8 worm cellular contexts compared by ENCODE assay signal in genomic region chrV:18639601-18640354, ce11.
A peak's percentile ranks its signal among the peaks of the same experiment; 100 is the strongest.
TF ChIP-seq lines count a peak whose summit lies in the region.

Gene egas-1, plus strand, starts transcription at chrV:18640304.

TF ChIP-seq in whole organism, L1 larva, 84 proteins besides CTCF, POLR2A, EP300 and RAD21 (continues in another document):
- TF ChIP-seq blmp-1 (tag; optimal IDR thresholded peaks at IDR 0.05; lab: Kevin White, UChicago) (peak; percentile 2), dpl-1 (GFP tag; optimal IDR thresholded peaks at IDR 0.05; lab: Kevin White, UChicago) (no peak), fkh-8 (tag; optimal IDR thresholded peaks at IDR 0.05; lab: Kevin White, UChicago) (no peak), unc-98 (GFP tag; IDR thresholded peaks at IDR 0.05; lab: Robert Waterston, UW) (no peak), lin-13 (GFP tag; optimal IDR thresholded peaks at IDR 0.05; lab: Kevin White, UChicago) (no peak), swsn-7 (tag; optimal IDR thresholded peaks at IDR 0.05; lab: Kevin White, UChicago) (no peak), grh-1 (GFP tag; IDR thresholded peaks at IDR 0.05; lab: Robert Waterston, UW) (no peak; the same call in 1 of the 2 replicates), snpc-4 (tag; optimal IDR thresholded peaks at IDR 0.05; lab: Kevin White, UChicago) (no peak), ama-1 (optimal IDR thresholded peaks at IDR 0.05; lab: Kevin White, UChicago) (peak; percentile 78), tbx-2 (tag; optimal IDR thresholded peaks at IDR 0.05; lab: Kevin White, UChicago) (peak; percentile 12), nhr-90 (tag; optimal IDR thresholded peaks at IDR 0.05; lab: Kevin White, UChicago; ENCODE audit: poor library complexity) (peak; percentile 58)

TF ChIP-seq in whole organism, L2 larva, 48 proteins besides CTCF, POLR2A, EP300 and RAD21 (continues in another document):
- TF ChIP-seq nhr-12 (tag; optimal IDR thresholded peaks at IDR 0.05; lab: Kevin White, UChicago), result no peak
- TF ChIP-seq ceh-82 (tag; optimal IDR thresholded peaks at IDR 0.05; lab: Kevin White, UChicago), result no peak
- no peak for TF ChIP-seq unc-62 (GFP tag; optimal IDR thresholded peaks at IDR 0.05; lab: Kevin White, UChicago)
- TF ChIP-seq ztf-1 (GFP tag; conservative IDR thresholded peaks at IDR 0.05; lab: Robert Waterston, UW), result no peak
- TF ChIP-seq unc-39 (tag; optimal IDR thresholded peaks at IDR 0.05; lab: Kevin White, UChicago), result no peak
- peak; percentile 14 for TF ChIP-seq ztf-4 (tag; optimal IDR thresholded peaks at IDR 0.05; lab: Kevin White, UChicago)
- no peak for TF ChIP-seq lin-39 (tag; optimal IDR thresholded peaks at IDR 0.05; lab: Kevin White, UChicago)
- peak; percentile 50 for TF ChIP-seq nhr-21 (tag; optimal IDR thresholded peaks at IDR 0.05; lab: Kevin White, UChicago)
- no peak for TF ChIP-seq snpc-4 (tag; optimal IDR thresholded peaks at IDR 0.05; lab: Kevin White, UChicago)
- TF ChIP-seq nhr-6 (tag; optimal IDR thresholded peaks at IDR 0.05; lab: Kevin White, UChicago), result no peak
- no peak for TF ChIP-seq nhr-23 (tag; optimal IDR thresholded peaks at IDR 0.05; lab: Kevin White, UChicago)
- no peak for TF ChIP-seq nhr-10 (tag; optimal IDR thresholded peaks at IDR 0.05; lab: Kevin White, UChicago)

TF ChIP-seq in whole organism, L3 larva, 47 proteins besides CTCF, POLR2A, EP300 and RAD21 (continues in another document):
- no peak for TF ChIP-seq nhr-43 (tag; optimal IDR thresholded peaks at IDR 0.05; lab: Kevin White, UChicago; ENCODE audit: poor library complexity, severe bottlenecking)
- peak in 1 of 3 experiments; percentile 8 for TF ChIP-seq elt-3 (tag; optimal IDR thresholded peaks at IDR 0.05; lab: Kevin White, UChicago)
- no peak for TF ChIP-seq eor-1 (tag; optimal IDR thresholded peaks at IDR 0.05; lab: Kevin White, UChicago)
- peak; percentile 45 for TF ChIP-seq nhr-23 (tag; optimal IDR thresholded peaks at IDR 0.05; lab: Kevin White, UChicago)
- TF ChIP-seq nhr-67 (tag; optimal IDR thresholded peaks at IDR 0.05; lab: Kevin White, UChicago), result no peak
- TF ChIP-seq ztf-4 (tag; optimal IDR thresholded peaks at IDR 0.05; lab: Kevin White, UChicago), result no peak
- TF ChIP-seq ceh-28 (tag; optimal IDR thresholded peaks at IDR 0.05; lab: Kevin White, UChicago), result peak; percentile 12
- no peak for TF ChIP-seq fkh-2 (tag; optimal IDR thresholded peaks at IDR 0.05; lab: Kevin White, UChicago)
- no peak for TF ChIP-seq ceh-9 (tag; optimal IDR thresholded peaks at IDR 0.05; lab: Kevin White, UChicago)
- no peak for TF ChIP-seq egl-27 (tag; optimal IDR thresholded peaks at IDR 0.05; lab: Kevin White, UChicago)
- no peak for TF ChIP-seq lin-39 (tag; optimal IDR thresholded peaks at IDR 0.05; lab: Kevin White, UChicago)
- peak; percentile 84 for TF ChIP-seq ama-1 (optimal IDR thresholded peaks at IDR 0.05; lab: Kevin White, UChicago)

TF ChIP-seq in whole organism, L4 larva, 104 proteins besides CTCF, POLR2A, EP300 and RAD21 (continues in another document):
- TF ChIP-seq nhr-25 (tag; optimal IDR thresholded peaks at IDR 0.05; lab: Kevin White, UChicago; ENCODE audit: borderline replicate concordance, insufficient read depth), result peak; percentile 47
- 0 out of 2 replicates have a peak, but pooled peaks have one; percentile 5 for TF ChIP-seq dmd-8 (GFP tag; IDR thresholded peaks at IDR 0.05; lab: Robert Waterston, UW)
- no peak for TF ChIP-seq mxl-3 (GFP tag; optimal IDR thresholded peaks at IDR 0.05; lab: Kevin White, UChicago)
- TF ChIP-seq aha-1 (tag; lab: Kevin White, UChicago), result peak; percentile 54
- no peak for TF ChIP-seq dpl-1 (GFP tag; optimal IDR thresholded peaks at IDR 0.05; lab: Kevin White, UChicago)
- peak; percentile 22 for TF ChIP-seq nhr-6 (tag; optimal IDR thresholded peaks at IDR 0.05; lab: Kevin White, UChicago)
- TF ChIP-seq zfp-2 (tag; optimal IDR thresholded peaks at IDR 0.05; lab: Kevin White, UChicago), result no peak
- no peak for TF ChIP-seq Y75B8A.6 (GFP tag; IDR thresholded peaks at IDR 0.05; lab: Robert Waterston, UW)
- peak; percentile 39 for TF ChIP-seq ama-1 (optimal IDR thresholded peaks at IDR 0.05; lab: Kevin White, UChicago)
- peak; percentile 90; the same call in 1 of the 2 replicates for TF ChIP-seq zfp-3 (GFP tag; conservative IDR thresholded peaks at IDR 0.05; lab: Robert Waterston, UW)
- peak in 1 of 2 experiments; percentile 15 for TF ChIP-seq lsy-2 (tag; optimal IDR thresholded peaks at IDR 0.05; lab: Kevin White, UChicago)

TF ChIP-seq in whole organism, early embryonic, 17 proteins besides CTCF, POLR2A, EP300 and RAD21:
- TF ChIP-seq F13C5.2 (tag; optimal IDR thresholded peaks at IDR 0.05; lab: Kevin White, UChicago) (no peak), ceh-36 (tag; optimal IDR thresholded peaks at IDR 0.05; lab: Kevin White, UChicago) (peak; percentile 80)

TF ChIP-seq in whole organism, late embryonic, 69 proteins besides CTCF, POLR2A, EP300 and RAD21:
- TF ChIP-seq dve-1 (tag; optimal IDR thresholded peaks at IDR 0.05; lab: Kevin White, UChicago) (peak; percentile 84), hlh-15 (tag; optimal IDR thresholded peaks at IDR 0.05; lab: Kevin White, UChicago) (no peak)

TF ChIP-seq in whole organism, midembryonic, 9 proteins besides CTCF, POLR2A, EP300 and RAD21:
- TF ChIP-seq T22C8.4 (GFP tag; IDR thresholded peaks at IDR 0.05; lab: Robert Waterston, UW), result no peak
- peak; percentile 27; the same call in 1 of the 2 replicates for TF ChIP-seq ztf-29 (GFP tag; IDR thresholded peaks at IDR 0.05; lab: Robert Waterston, UW)

TF ChIP-seq in whole organism, young adult, 124 proteins besides CTCF, POLR2A, EP300 and RAD21:
- TF ChIP-seq lir-1 (GFP tag; conservative IDR thresholded peaks at IDR 0.05; lab: Robert Waterston, UW), result no peak
- TF ChIP-seq akir-1 (GFP tag; optimal IDR thresholded peaks at IDR 0.05; lab: Kevin White, UChicago), result no peak
- peak; percentile 59 for TF ChIP-seq nhr-27 (tag; optimal IDR thresholded peaks at IDR 0.05; lab: Kevin White, UChicago)
- TF ChIP-seq repo-1 (tag; optimal IDR thresholded peaks at IDR 0.05; lab: Kevin White, UChicago), result peak; percentile 36
- TF ChIP-seq lin-26 (GFP tag; IDR thresholded peaks at IDR 0.05; lab: Robert Waterston, UW), result peak; percentile 88
- TF ChIP-seq madf-8 (GFP tag; conservative IDR thresholded peaks at IDR 0.05; lab: Robert Waterston, UW), result no peak
- TF ChIP-seq ztf-26 (tag; optimal IDR thresholded peaks at IDR 0.05; lab: Kevin White, UChicago), result peak; percentile 61
- TF ChIP-seq rpc-1 (optimal IDR thresholded peaks at IDR 0.05; lab: Kevin White, UChicago), result no peak
- TF ChIP-seq rpc-1 (tag; optimal IDR thresholded peaks at IDR 0.05; lab: Kevin White, UChicago), result no peak
- TF ChIP-seq F39B2.1 (GFP tag; IDR thresholded peaks at IDR 0.05; lab: Robert Waterston, UW), result 0 out of 2 replicates have a peak, but pooled peaks have one; percentile 16
- no peak for TF ChIP-seq unc-130 (GFP tag; optimal IDR thresholded peaks at IDR 0.05; lab: Kevin White, UChicago)
- TF ChIP-seq hlh-12 (tag; optimal IDR thresholded peaks at IDR 0.05; lab: Kevin White, UChicago), result no peak
- TF ChIP-seq tbp1 (GFP tag; optimal IDR thresholded peaks at IDR 0.05; lab: Kevin White, UChicago), result no peak
- no peak for TF ChIP-seq aptf-2 (GFP tag; conservative IDR thresholded peaks at IDR 0.05; lab: Robert Waterston, UW)
- TF ChIP-seq ama-1 (optimal IDR thresholded peaks at IDR 0.05; lab: Kevin White, UChicago), result peak; percentile 67
- TF ChIP-seq ama-1 (GFP tag; optimal IDR thresholded peaks at IDR 0.05; lab: Kevin White, UChicago), result peak in 1 of 2 experiments; percentile 13
- no peak for TF ChIP-seq nfyb-1 (GFP tag; IDR thresholded peaks at IDR 0.05; lab: Robert Waterston, UW)
- TF ChIP-seq lin-40 (tag; optimal IDR thresholded peaks at IDR 0.05; lab: Kevin White, UChicago), result peak; percentile 42
- no peak for TF ChIP-seq F49E8.2 (tag; optimal IDR thresholded peaks at IDR 0.05; lab: Kevin White, UChicago; ENCODE audit: insufficient read depth)
- no peak for TF ChIP-seq bed-2 (GFP tag; IDR thresholded peaks at IDR 0.05; lab: Robert Waterston, UW)
- no peak for TF ChIP-seq B0336.3 (GFP tag; IDR thresholded peaks at IDR 0.05; lab: Robert Waterston, UW)
- TF ChIP-seq bed-1 (GFP tag; IDR thresholded peaks at IDR 0.05; lab: Robert Waterston, UW), result peak; percentile 95
- no peak for TF ChIP-seq hlh-26 (GFP tag; conservative IDR thresholded peaks at IDR 0.05; lab: Robert Waterston, UW)
- no peak for TF ChIP-seq ztf-3 (GFP tag; optimal IDR thresholded peaks at IDR 0.05; lab: Kevin White, UChicago)
- TF ChIP-seq dox-1 (GFP tag; IDR thresholded peaks at IDR 0.05; lab: Robert Waterston, UW), result no peak
